Worm (Caenorhabditis elegans) whole organism, L1 larva: ENCODE measurements around the gene Y54E2A.4.

Experiments used
- C16A3.4 ChIP-seq: fragments of 150-350 bp; optimal IDR thresholded peaks from 2 replicates; lab custom pipeline; 2014; ENCODE audit warnings: missing biosample characterization, missing genetic modification characterization
- C34B4.2 ChIP-seq: sonication (generic microtip); optimal IDR thresholded peaks from 2 replicates; lab custom pipeline; 2017; ENCODE audit warnings: mild to moderate bottlenecking, missing genetic modification characterization, missing compliant biosample characterization
- aly-2 ChIP-seq: fragments of 150-350 bp; optimal IDR thresholded peaks from 2 replicates; lab custom pipeline; 2014; ENCODE audit warnings: missing biosample characterization, missing genetic modification characterization
- ceh-63 ChIP-seq: fragments of 200-800 bp; sonication (Bioruptor generic); optimal IDR thresholded peaks from 2 replicates; lab custom pipeline; 2018; ENCODE audit warnings: mild to moderate bottlenecking, missing genetic modification characterization, missing compliant biosample characterization
- ceh-8 ChIP-seq: fragments of 200-800 bp; sonication (Bioruptor generic); optimal IDR thresholded peaks from 2 replicates; lab custom pipeline; 2018; ENCODE audit warnings: mild to moderate bottlenecking, missing genetic modification characterization, moderate library complexity, missing compliant biosample characterization
- ceh-82 ChIP-seq, 3 experiments: fragments of 150-350 bp in 1 of 3; sonication (generic microtip) in 2 of 3; optimal IDR thresholded peaks; 2 replicates each; lab custom pipeline; 2014 to 2017; ENCODE audit warnings: missing biosample characterization in 3 of 3, missing genetic modification characterization in 3 of 3
- ces-1 ChIP-seq: fragments of 150-350 bp; optimal IDR thresholded peaks from 2 replicates; lab custom pipeline; 2014; ENCODE audit warnings: missing biosample characterization, missing genetic modification reagents, missing genetic modification characterization
- dpl-1 ChIP-seq, 3 experiments: fragments of 150-350 bp in 2 of 3; sonication (generic microtip) in 1 of 3; optimal IDR thresholded peaks; 2 replicates each; lab custom pipeline; 2014 to 2017; ENCODE audit warnings: missing biosample characterization in 3 of 3, missing genetic modification characterization in 3 of 3, missing genetic modification reagents in 3 of 3
- dsc-1 ChIP-seq: sonication (generic microtip); optimal IDR thresholded peaks from 2 replicates; lab custom pipeline; 2016; ENCODE audit warnings: mild to moderate bottlenecking, missing genetic modification characterization, missing compliant biosample characterization
- efl-3 ChIP-seq: fragments of 200-800 bp; sonication (Bioruptor generic); optimal IDR thresholded peaks from 2 replicates; lab custom pipeline; 2018; ENCODE audit warnings: mild to moderate bottlenecking, missing genetic modification characterization, missing compliant biosample characterization
- ets-5 ChIP-seq: fragments of 200-800 bp; sonication (Bioruptor generic); IDR thresholded peaks from 2 replicates; pipeline ENCODE4 v1.3.6; 2022; ENCODE audit warnings: missing genetic modification characterization, missing compliant biosample characterization
- fkh-10 ChIP-seq: sonication (generic microtip); optimal IDR thresholded peaks from 2 replicates; lab custom pipeline; 2017; ENCODE audit warnings: missing biosample characterization, missing genetic modification reagents, missing genetic modification characterization
- grh-1 ChIP-seq: fragments of 200-800 bp; sonication (Bioruptor generic); IDR thresholded peaks from 2 replicates; pipeline ENCODE4 v1.3.6; 2022; ENCODE audit warnings: missing genetic modification reagents, missing genetic modification characterization, missing compliant biosample characterization
- hlh-17 ChIP-seq: fragments of 200-800 bp; sonication (Bioruptor generic); optimal IDR thresholded peaks from 2 replicates; lab custom pipeline; 2018; ENCODE audit warnings: missing genetic modification characterization, mild to moderate bottlenecking, missing compliant biosample characterization, moderate library complexity, borderline replicate concordance
- hlh-4 ChIP-seq: sonication (generic microtip); optimal IDR thresholded peaks from 2 replicates; lab custom pipeline; 2016; ENCODE audit warnings: mild to moderate bottlenecking, missing genetic modification characterization, missing compliant biosample characterization
- isw-1 ChIP-seq: fragments of 200-800 bp; sonication (Bioruptor generic); IDR thresholded peaks from 2 replicates; pipeline ENCODE4 v1.3.6; 2022; ENCODE audit warnings: missing genetic modification characterization, missing compliant biosample characterization
- jun-1 ChIP-seq: fragments of 150-350 bp; optimal IDR thresholded peaks from 2 replicates; lab custom pipeline; 2014; ENCODE audit warnings: missing biosample characterization, missing genetic modification reagents, missing genetic modification characterization
- lin-13 ChIP-seq: fragments of 150-350 bp; optimal IDR thresholded peaks from 2 replicates; lab custom pipeline; 2014; ENCODE audit warnings: missing biosample characterization, missing genetic modification reagents, missing genetic modification characterization
- lin-35 ChIP-seq, 2 experiments: fragments of 150-350 bp; optimal IDR thresholded peaks; 2 replicates each; lab custom pipeline; 2014; ENCODE audit warnings: missing biosample characterization in 2 of 2, missing genetic modification characterization in 2 of 2, missing genetic modification reagents in 2 of 2
- lin-39 ChIP-seq: fragments of 150-350 bp; optimal IDR thresholded peaks from 2 replicates; lab custom pipeline; 2014; ENCODE audit warnings: missing biosample characterization, missing genetic modification reagents, missing genetic modification characterization
- mab-9 ChIP-seq: fragments of 200-800 bp; sonication (Bioruptor generic); IDR thresholded peaks from 2 replicates; pipeline ENCODE4 v1.3.6; 2022; ENCODE audit warnings: missing genetic modification reagents, missing genetic modification characterization, missing compliant biosample characterization
- mdl-1 ChIP-seq, 2 experiments: fragments of 150-350 bp; optimal IDR thresholded peaks; 2 replicates each; lab custom pipeline; 2014 to 2017; ENCODE audit warnings: missing biosample characterization in 2 of 2, missing genetic modification characterization in 2 of 2, inconsistent platforms in 1 of 2
- mef-2 ChIP-seq: fragments of 150-350 bp; optimal IDR thresholded peaks from 2 replicates; lab custom pipeline; 2014; ENCODE audit warnings: missing biosample characterization, missing genetic modification characterization
- nhr-11 ChIP-seq: fragments of 150-350 bp; optimal IDR thresholded peaks from 2 replicates; lab custom pipeline; 2014; ENCODE audit warnings: missing biosample characterization, missing genetic modification characterization
- nhr-12 ChIP-seq: sonication (generic microtip); optimal IDR thresholded peaks from 2 replicates; lab custom pipeline; 2017; ENCODE audit warnings: missing biosample characterization, missing genetic modification characterization
- nhr-19 ChIP-seq: fragments of 200-800 bp; sonication (Bioruptor generic); conservative IDR thresholded peaks from 2 replicates; pipeline ENCODE4 v1.3.6; 2022; ENCODE audit warnings: missing genetic modification characterization, missing compliant biosample characterization
- nhr-20 ChIP-seq: sonication (generic microtip); optimal IDR thresholded peaks from 2 replicates; lab custom pipeline; 2016; ENCODE audit warnings: mild to moderate bottlenecking, missing genetic modification characterization, missing compliant biosample characterization
- nhr-237 ChIP-seq: fragments of 150-350 bp; optimal IDR thresholded peaks from 2 replicates; lab custom pipeline; 2014; ENCODE audit warnings: missing biosample characterization, missing genetic modification characterization
- nhr-28 ChIP-seq: fragments of 150-350 bp; optimal IDR thresholded peaks from 2 replicates; lab custom pipeline; 2014; ENCODE audit warnings: missing biosample characterization, missing genetic modification characterization
- nhr-47 ChIP-seq: sonication (generic microtip); optimal IDR thresholded peaks from 2 replicates; lab custom pipeline; 2016; ENCODE audit warnings: mild to moderate bottlenecking, missing genetic modification characterization, moderate library complexity, missing compliant biosample characterization
- nhr-71 ChIP-seq: sonication (generic microtip); optimal IDR thresholded peaks from 2 replicates; lab custom pipeline; 2016; ENCODE audit warnings: mild to moderate bottlenecking, missing genetic modification characterization, moderate library complexity, missing compliant biosample characterization
- nhr-77 ChIP-seq: fragments of 150-350 bp; optimal IDR thresholded peaks from 2 replicates; lab custom pipeline; 2014; ENCODE audit warnings: missing biosample characterization, missing genetic modification characterization
- nhr-84 ChIP-seq: sonication (generic microtip); optimal IDR thresholded peaks from 2 replicates; lab custom pipeline; 2017; ENCODE audit warnings: missing biosample characterization, missing genetic modification characterization
- nhr-85 ChIP-seq: sonication (generic microtip); peaks from one replicate; lab custom pipeline; 2016; ENCODE audit warnings: missing genetic modification characterization, inconsistent platforms, missing compliant biosample characterization
- pax-3 ChIP-seq: fragments of 200-800 bp; sonication (Bioruptor generic); optimal IDR thresholded peaks from 2 replicates; lab custom pipeline; 2018; ENCODE audit warnings: mild to moderate bottlenecking, missing genetic modification characterization, moderate library complexity, missing compliant biosample characterization
- rnt-1 ChIP-seq: sonication (generic microtip); optimal IDR thresholded peaks from 2 replicates; lab custom pipeline; 2016; ENCODE audit warnings: mild to moderate bottlenecking, missing genetic modification characterization, moderate library complexity, missing compliant biosample characterization
- skn-1 ChIP-seq: fragments of 150-350 bp; optimal IDR thresholded peaks from 2 replicates; lab custom pipeline; 2014; ENCODE audit warnings: missing biosample characterization, missing genetic modification characterization
- snu-23 ChIP-seq: sonication (generic microtip); optimal IDR thresholded peaks from 2 replicates; lab custom pipeline; 2016; ENCODE audit warnings: missing genetic modification characterization, missing compliant biosample characterization
- sox-4 ChIP-seq: sonication (generic microtip); optimal IDR thresholded peaks from 2 replicates; lab custom pipeline; 2016; ENCODE audit warnings: missing genetic modification characterization, missing compliant biosample characterization
- sptf-1 ChIP-seq: fragments of 150-350 bp; optimal IDR thresholded peaks from 2 replicates; lab custom pipeline; 2014; ENCODE audit warnings: missing biosample characterization, missing genetic modification characterization
- sup-37 ChIP-seq: fragments of 200-800 bp; sonication (Bioruptor generic); optimal IDR thresholded peaks from 2 replicates; lab custom pipeline; 2018; ENCODE audit warnings: mild to moderate bottlenecking, missing genetic modification characterization, missing compliant biosample characterization
- tlp-1 ChIP-seq: fragments of 150-350 bp; optimal IDR thresholded peaks from 2 replicates; lab custom pipeline; 2014; ENCODE audit warnings: missing biosample characterization, missing genetic modification characterization
- unc-130 ChIP-seq: fragments of 150-350 bp; optimal IDR thresholded peaks from 2 replicates; lab custom pipeline; 2017; ENCODE audit warnings: missing biosample characterization, missing genetic modification characterization, inconsistent platforms
- unc-62 ChIP-seq: fragments of 150-350 bp; optimal IDR thresholded peaks from 2 replicates; lab custom pipeline; 2014; ENCODE audit warnings: missing biosample characterization, missing genetic modification reagents, missing genetic modification characterization
- unc-98 ChIP-seq: fragments of 200-800 bp; sonication (Bioruptor generic); IDR thresholded peaks from 2 replicates; pipeline ENCODE4 v1.3.6; 2022; ENCODE audit warnings: missing genetic modification characterization, missing compliant biosample characterization
- zag-1 ChIP-seq: fragments of 150-350 bp; optimal IDR thresholded peaks from 2 replicates; lab custom pipeline; 2014; ENCODE audit warnings: missing biosample characterization, missing genetic modification characterization
- zip-4 ChIP-seq: fragments of 200-800 bp; sonication (Bioruptor generic); optimal IDR thresholded peaks from 2 replicates; lab custom pipeline; 2018; ENCODE audit warnings: mild to moderate bottlenecking, missing genetic modification characterization, moderate library complexity, missing compliant biosample characterization
- ztf-4 ChIP-seq: fragments of 150-350 bp; optimal IDR thresholded peaks from 2 replicates; lab custom pipeline; 2014; ENCODE audit warnings: missing biosample characterization, missing genetic modification characterization

Y54E2A.4 gene

DNA sequence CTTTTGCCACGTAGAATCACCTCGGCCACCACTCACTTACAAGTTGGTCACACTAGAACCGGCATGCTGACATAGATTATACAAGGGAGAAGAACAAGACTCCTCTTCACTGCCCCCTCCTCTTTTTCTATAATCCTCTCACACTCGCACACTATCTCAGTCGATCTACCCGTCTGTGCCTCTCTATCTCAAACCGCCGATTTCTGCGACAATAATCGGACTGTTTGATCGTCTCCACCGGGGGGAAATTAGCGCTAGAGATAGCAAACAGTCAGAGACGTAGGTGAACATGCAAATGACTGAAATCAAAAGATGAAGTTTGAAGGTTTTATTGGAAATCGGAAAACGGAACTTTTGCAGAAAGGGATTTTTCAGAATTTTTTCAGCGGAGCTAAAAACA is 68.0 kb downstream of the Y54E2A.4 start (continued):
- peak; percentile 70 for TF ChIP-seq nhr-19 (GFP tag; lab: Robert Waterston, UW)
- TF ChIP-seq unc-62: no peak
- TF ChIP-seq tlp-1 (tag; lab: Kevin White, UChicago): no peak
- no peak for TF ChIP-seq mef-2
- TF ChIP-seq unc-130 (tag; lab: Kevin White, UChicago): no peak
- no peak for TF ChIP-seq aly-2 (tag; lab: Kevin White, UChicago)
- no peak for TF ChIP-seq nhr-12
- TF ChIP-seq dsc-1 (tag; lab: Kevin White, UChicago): no peak
- peak; percentile 62 for TF ChIP-seq C16A3.4 (tag; lab: Kevin White, UChicago)
- peak; percentile 47 for TF ChIP-seq ztf-4 (tag; lab: Kevin White, UChicago)
- no peak for TF ChIP-seq sptf-1 (tag; lab: Kevin White, UChicago)
- peak; percentile 71 for TF ChIP-seq jun-1 (tag; lab: Kevin White, UChicago)
- no peak for TF ChIP-seq hlh-4 (tag; lab: Kevin White, UChicago)
- TF ChIP-seq ceh-8 (GFP tag; lab: Kevin White, UChicago): no peak
- TF ChIP-seq ets-5 (GFP tag; lab: Robert Waterston, UW): no peak
- peak in 1 of 2 experiments; percentile 80 for TF ChIP-seq mdl-1 (tag; optimal IDR thresholded peaks at IDR 0.05; lab: Kevin White, UChicago)
- TF ChIP-seq dpl-1 (GFP tag; optimal IDR thresholded peaks at IDR 0.05; lab: Kevin White, UChicago): peak; percentile 43 to 64 (median 46)
- TF ChIP-seq hlh-17 (GFP tag; lab: Kevin White, UChicago): no peak
- TF ChIP-seq lin-13: peak; percentile 61
- TF ChIP-seq C34B4.2 (tag; lab: Kevin White, UChicago): no peak
- TF ChIP-seq grh-1 (GFP tag; lab: Robert Waterston, UW): peak; percentile 85
- TF ChIP-seq lin-35 (GFP tag; optimal IDR thresholded peaks at IDR 0.05; lab: Kevin White, UChicago): peak; percentile 56 to 88
- TF ChIP-seq rnt-1 (tag; lab: Kevin White, UChicago): peak; percentile 54
- TF ChIP-seq mab-9: no peak
- no peak for TF ChIP-seq unc-98 (GFP tag; lab: Robert Waterston, UW)
- TF ChIP-seq nhr-85 (tag; lab: Kevin White, UChicago): peak; percentile 95
- peak; percentile 3 to 40 (median 6) for TF ChIP-seq ceh-82 (tag; optimal IDR thresholded peaks at IDR 0.05; lab: Kevin White, UChicago)
- no peak for TF ChIP-seq efl-3 (GFP tag; lab: Kevin White, UChicago)
- peak; percentile 96 for TF ChIP-seq nhr-77 (tag; lab: Kevin White, UChicago)
- no peak for TF ChIP-seq ceh-63
- peak; percentile 86 for TF ChIP-seq nhr-71
- TF ChIP-seq nhr-237 (tag; lab: Kevin White, UChicago): peak; percentile 43
- TF ChIP-seq zag-1 (tag; lab: Kevin White, UChicago): no peak
- TF ChIP-seq skn-1: peak; percentile 53
- TF ChIP-seq nhr-47 (tag; lab: Kevin White, UChicago): peak; percentile 67
- TF ChIP-seq nhr-84 (tag; lab: Kevin White, UChicago): no peak
- peak; percentile 35 for TF ChIP-seq nhr-28 (tag; lab: Kevin White, UChicago)
- TF ChIP-seq sox-4: no peak
- peak; percentile 35 for TF ChIP-seq sup-37
- TF ChIP-seq lin-39 (tag; lab: Kevin White, UChicago): no peak
- TF ChIP-seq pax-3 (tag; lab: Kevin White, UChicago): no peak
- peak; percentile 21 for TF ChIP-seq zip-4 (GFP tag; lab: Kevin White, UChicago)
- no peak for TF ChIP-seq fkh-10 (GFP tag; lab: Kevin White, UChicago)
- no peak for TF ChIP-seq ces-1 (GFP tag; lab: Kevin White, UChicago)
- TF ChIP-seq isw-1 (GFP tag; lab: Robert Waterston, UW): no peak
- peak; percentile 1 for TF ChIP-seq nhr-11 (tag; lab: Kevin White, UChicago)
- peak; percentile 96 for TF ChIP-seq nhr-20 (tag; lab: Kevin White, UChicago)
- TF ChIP-seq snu-23: peak; percentile 87
